Fruit fly (Drosophila melanogaster) whole organism, embryonic: ENCODE measurements around the gene Lsp2.

Source experiments
- Ada2b ChIP-seq: fragments of 200-800 bp; sonication (Bioruptor generic); IDR thresholded peaks from 2 replicates; pipeline ENCODE4 v1.3.6; 2022; ENCODE audit warnings: missing biosample characterization, missing genetic modification characterization
- Aef1 ChIP-seq: fragments of 200-800 bp; sonication (Bioruptor generic); IDR thresholded peaks from 3 replicates; pipeline ENCODE4 v1.3.6; 2022; ENCODE audit warnings: missing biosample characterization, missing genetic modification characterization
- Asciz ChIP-seq: fragments of 200-800 bp; sonication (Bioruptor generic); optimal IDR thresholded peaks from 2 replicates; lab custom pipeline; 2017; ENCODE audit warnings: missing biosample characterization, mild to moderate bottlenecking, missing genetic modification characterization, missing genetic modification reagents
- BEAF-32 ChIP-seq: fragments of 200-800 bp; sonication (Bioruptor generic); optimal IDR thresholded peaks from 3 replicates; lab custom pipeline; 2017; ENCODE audit warnings: missing biosample characterization, missing genetic modification characterization, mild to moderate bottlenecking, moderate library complexity, missing genetic modification reagents
- CG10267 ChIP-seq: fragments of 200-800 bp; sonication (Bioruptor generic); optimal IDR thresholded peaks from 2 replicates; lab custom pipeline; 2018; ENCODE audit warnings: missing biosample characterization, mild to moderate bottlenecking, missing genetic modification characterization, moderate library complexity
- CG10274 ChIP-seq: fragments of 200-800 bp; sonication (Bioruptor generic); optimal IDR thresholded peaks from 3 replicates; lab custom pipeline; 2017; ENCODE audit warnings: missing biosample characterization, mild to moderate bottlenecking, missing genetic modification characterization
- CG10959 ChIP-seq: fragments of 200-800 bp; sonication (Bioruptor generic); IDR thresholded peaks from 2 replicates; pipeline ENCODE4 v1.3.6; 2022; ENCODE audit warnings: missing biosample characterization, missing genetic modification characterization
- CG12104 ChIP-seq: fragments of 200-800 bp; sonication (Bioruptor generic); optimal IDR thresholded peaks from 3 replicates; lab custom pipeline; 2016; ENCODE audit warnings: missing biosample characterization, missing genetic modification characterization
- CG12659 ChIP-seq: fragments of 200-800 bp; sonication (Bioruptor generic); optimal IDR thresholded peaks from 3 replicates; lab custom pipeline; 2017; ENCODE audit warnings: mild to moderate bottlenecking, missing biosample characterization, missing genetic modification reagents, missing genetic modification characterization
- CG12769 ChIP-seq: fragments of 200-800 bp; sonication (Bioruptor generic); optimal IDR thresholded peaks from 2 replicates; lab custom pipeline; 2019; ENCODE audit warnings: missing biosample characterization, mild to moderate bottlenecking, missing genetic modification characterization, moderate library complexity
- CG15011 ChIP-seq: fragments of 200-800 bp; sonication (Bioruptor generic); optimal IDR thresholded peaks from 3 replicates; lab custom pipeline; 2018; ENCODE audit warnings: missing biosample characterization, mild to moderate bottlenecking, missing genetic modification characterization
- CG17328 ChIP-seq: fragments of 200-800 bp; sonication (Bioruptor generic); IDR thresholded peaks from 2 replicates; pipeline ENCODE4 v1.3.6; 2022; ENCODE audit warnings: missing biosample characterization, missing genetic modification characterization
- CG2889 ChIP-seq: fragments of 200-800 bp; sonication (Bioruptor generic); IDR thresholded peaks from 3 replicates; pipeline ENCODE4 v1.3.6; 2022; ENCODE audit warnings: missing biosample characterization, missing genetic modification characterization
- CG31224 ChIP-seq: fragments of 200-800 bp; sonication (Bioruptor generic); IDR thresholded peaks from 2 replicates; pipeline ENCODE4 v1.3.6; 2022; ENCODE audit warnings: missing biosample characterization, missing genetic modification characterization
- CG32532 ChIP-seq: fragments of 200-800 bp; sonication (Bioruptor generic); IDR thresholded peaks from 2 replicates; pipeline ENCODE4 v1.3.6; 2022; ENCODE audit warnings: missing biosample characterization, missing genetic modification characterization
- CG34224 ChIP-seq: fragments of 200-800 bp; sonication (Bioruptor generic); IDR thresholded peaks from 3 replicates; pipeline ENCODE4 v1.3.6; 2022; ENCODE audit warnings: missing biosample characterization, missing genetic modification characterization; ENCODE audit not compliant: partially characterized antibody
- CG34376 ChIP-seq: fragments of 200-800 bp; sonication (Bioruptor generic); optimal IDR thresholded peaks from 2 replicates; lab custom pipeline; 2018; ENCODE audit warnings: missing biosample characterization, mild to moderate bottlenecking, missing genetic modification characterization
- CG34422 ChIP-seq: fragments of 200-800 bp; sonication (Bioruptor generic); IDR thresholded peaks from 3 replicates; pipeline ENCODE4 v1.3.6; 2022; ENCODE audit warnings: missing biosample characterization, missing genetic modification characterization
- CG4617 ChIP-seq: fragments of 200-800 bp; sonication (Bioruptor generic); optimal IDR thresholded peaks from 3 replicates; lab custom pipeline; 2016; ENCODE audit warnings: missing biosample characterization, missing genetic modification characterization, borderline replicate concordance
- CG4820 ChIP-seq: fragments of 200-800 bp; sonication (Bioruptor generic); optimal IDR thresholded peaks from 3 replicates; lab custom pipeline; 2016; ENCODE audit warnings: missing biosample characterization, missing genetic modification characterization
- CG6272 ChIP-seq: fragments of 200-800 bp; sonication (Bioruptor generic); IDR thresholded peaks from 2 replicates; pipeline ENCODE4 v1.3.6; 2022; ENCODE audit warnings: missing biosample characterization, missing genetic modification characterization
- CG7928 ChIP-seq: fragments of 200-800 bp; sonication (Bioruptor generic); optimal IDR thresholded peaks from 2 replicates; lab custom pipeline; 2017; ENCODE audit warnings: missing biosample characterization, mild to moderate bottlenecking, missing genetic modification characterization
- CG8281 ChIP-seq: fragments of 200-800 bp; sonication (Bioruptor generic); optimal IDR thresholded peaks from 2 replicates; lab custom pipeline; 2018; ENCODE audit warnings: missing biosample characterization, mild to moderate bottlenecking, missing genetic modification characterization, moderate library complexity
- Dfd ChIP-seq, 2 experiments: fragments of >200 bp; optimal IDR thresholded peaks; 2 replicates each; lab custom pipeline; 2017; ENCODE audit warnings: missing biosample characterization in 2 of 2, missing genetic modification characterization in 2 of 2
- Doc2 ChIP-seq: fragments of 200-800 bp; sonication (Bioruptor generic); IDR thresholded peaks from 2 replicates; pipeline ENCODE4 v1.3.6; 2022; ENCODE audit warnings: missing biosample characterization, missing genetic modification characterization
- E2f2 ChIP-seq: fragments of 200-800 bp; sonication (Bioruptor generic); IDR thresholded peaks from 2 replicates; pipeline ENCODE4 v1.3.6; 2022; ENCODE audit warnings: missing biosample characterization, missing genetic modification characterization
- Hr3 ChIP-seq: fragments of 200-800 bp; sonication (Bioruptor generic); optimal IDR thresholded peaks from 3 replicates; lab custom pipeline; 2016; ENCODE audit warnings: missing biosample characterization, missing genetic modification characterization
- MBD-R2 ChIP-seq: fragments of 200-800 bp; sonication (Bioruptor generic); IDR thresholded peaks from 2 replicates; pipeline ENCODE4 v1.3.6; 2022; ENCODE audit warnings: missing biosample characterization, missing genetic modification characterization
- Med ChIP-seq: fragments of 200-800 bp; sonication (Bioruptor generic); peaks from one replicate; lab custom pipeline; 2016; ENCODE audit warnings: missing biosample characterization, missing genetic modification characterization, mild to moderate bottlenecking, inconsistent platforms, moderate library complexity
- Mes4 ChIP-seq: fragments of 200-800 bp; sonication (Bioruptor generic); optimal IDR thresholded peaks from 2 replicates; lab custom pipeline; 2016; ENCODE audit warnings: missing biosample characterization, missing genetic modification characterization
- NC2α ChIP-seq: fragments of 200-800 bp; sonication (Bioruptor generic); optimal IDR thresholded peaks from 2 replicates; lab custom pipeline; 2016; ENCODE audit warnings: missing biosample characterization, missing genetic modification characterization
- NFAT ChIP-seq: fragments of 200-800 bp; sonication (Bioruptor generic); IDR thresholded peaks from 2 replicates; pipeline ENCODE4 v1.3.6; 2022; ENCODE audit warnings: missing biosample characterization, missing genetic modification characterization
- Nf-YA ChIP-seq: fragments of 200-800 bp; sonication (Bioruptor generic); IDR thresholded peaks from 2 replicates; pipeline ENCODE4 v1.3.6; 2022; ENCODE audit warnings: missing biosample characterization, missing genetic modification characterization
- Rfx ChIP-seq: fragments of 200-800 bp; sonication (Bioruptor generic); IDR thresholded peaks from 2 replicates; pipeline ENCODE4 v1.3.6; 2022; ENCODE audit warnings: missing biosample characterization, missing genetic modification characterization
- Stat92E ChIP-seq, 3 experiments: fragments of >200 bp in 2 of 3; fragments of 200-800 bp in 1 of 3; sonication (Bioruptor generic) in 1 of 3; optimal IDR thresholded peaks; 2 replicates each; lab custom pipeline; 2017 to 2019; ENCODE audit warnings: missing biosample characterization in 3 of 3, missing genetic modification characterization in 3 of 3, mild to moderate bottlenecking in 1 of 3, moderate library complexity in 1 of 3
- Usf ChIP-seq: fragments of 200-800 bp; sonication (Bioruptor generic); optimal IDR thresholded peaks from 2 replicates; lab custom pipeline; 2017; ENCODE audit warnings: missing genotype, missing biosample characterization, missing genetic modification characterization
- ab ChIP-seq: fragments of 200-800 bp; sonication (Bioruptor generic); optimal IDR thresholded peaks from 2 replicates; lab custom pipeline; 2016; ENCODE audit warnings: missing biosample characterization, missing genetic modification characterization
- ap ChIP-seq: fragments of 200-800 bp; sonication (Bioruptor generic); IDR thresholded peaks from 2 replicates; pipeline ENCODE4 v1.3.6; 2022; ENCODE audit warnings: missing biosample characterization, missing genetic modification characterization
- dimm ChIP-seq: fragments of 200-800 bp; sonication (Bioruptor generic); IDR thresholded peaks from 2 replicates; pipeline ENCODE4 v1.3.6; 2022; ENCODE audit warnings: missing biosample characterization, missing genetic modification characterization
- esg ChIP-seq: fragments of 200-800 bp; sonication (Bioruptor generic); conservative IDR thresholded peaks from 2 replicates; pipeline ENCODE4 v1.3.6; 2022; ENCODE audit warnings: missing biosample characterization, missing genetic modification characterization
- fd64A ChIP-seq: fragments of 200-800 bp; sonication (Bioruptor generic); optimal IDR thresholded peaks from 3 replicates; lab custom pipeline; 2018; ENCODE audit warnings: missing biosample characterization, mild to moderate bottlenecking, missing genetic modification characterization
- kah ChIP-seq: fragments of 200-800 bp; sonication (Bioruptor generic); optimal IDR thresholded peaks from 2 replicates; lab custom pipeline; 2018; ENCODE audit warnings: missing biosample characterization, mild to moderate bottlenecking, missing genetic modification characterization
- lilli ChIP-seq: fragments of 200-800 bp; sonication (Bioruptor generic); optimal IDR thresholded peaks from 3 replicates; lab custom pipeline; 2016; ENCODE audit warnings: missing biosample characterization, missing genetic modification characterization
- lmd ChIP-seq: fragments of 200-800 bp; sonication (Bioruptor generic); IDR thresholded peaks from 2 replicates; pipeline ENCODE4 v1.3.6; 2022; ENCODE audit warnings: missing biosample characterization, missing genetic modification characterization
- rib ChIP-seq: fragments of 200-800 bp; sonication (Bioruptor generic); IDR thresholded peaks from 2 replicates; pipeline ENCODE4 v1.3.6; 2022; ENCODE audit warnings: missing biosample characterization, missing genetic modification characterization
- slou ChIP-seq: fragments of 200-800 bp; sonication (Bioruptor generic); optimal IDR thresholded peaks from 3 replicates; lab custom pipeline; 2016; ENCODE audit warnings: missing biosample characterization, missing genetic modification characterization
- unpg ChIP-seq: fragments of 200-800 bp; sonication (Bioruptor generic); optimal IDR thresholded peaks from 3 replicates; lab custom pipeline; 2018; ENCODE audit warnings: missing biosample characterization, mild to moderate bottlenecking, missing genetic modification characterization, moderate library complexity
- usp ChIP-seq: fragments of >200 bp; optimal IDR thresholded peaks from 2 replicates; lab custom pipeline; 2017; ENCODE audit warnings: missing biosample characterization, missing genetic modification characterization
- z ChIP-seq: fragments of 200-800 bp; sonication (Bioruptor generic); IDR thresholded peaks from 3 replicates; pipeline ENCODE4 v1.3.6; 2022; ENCODE audit warnings: missing biosample characterization, missing genetic modification characterization

Gene Lsp2

DNA sequence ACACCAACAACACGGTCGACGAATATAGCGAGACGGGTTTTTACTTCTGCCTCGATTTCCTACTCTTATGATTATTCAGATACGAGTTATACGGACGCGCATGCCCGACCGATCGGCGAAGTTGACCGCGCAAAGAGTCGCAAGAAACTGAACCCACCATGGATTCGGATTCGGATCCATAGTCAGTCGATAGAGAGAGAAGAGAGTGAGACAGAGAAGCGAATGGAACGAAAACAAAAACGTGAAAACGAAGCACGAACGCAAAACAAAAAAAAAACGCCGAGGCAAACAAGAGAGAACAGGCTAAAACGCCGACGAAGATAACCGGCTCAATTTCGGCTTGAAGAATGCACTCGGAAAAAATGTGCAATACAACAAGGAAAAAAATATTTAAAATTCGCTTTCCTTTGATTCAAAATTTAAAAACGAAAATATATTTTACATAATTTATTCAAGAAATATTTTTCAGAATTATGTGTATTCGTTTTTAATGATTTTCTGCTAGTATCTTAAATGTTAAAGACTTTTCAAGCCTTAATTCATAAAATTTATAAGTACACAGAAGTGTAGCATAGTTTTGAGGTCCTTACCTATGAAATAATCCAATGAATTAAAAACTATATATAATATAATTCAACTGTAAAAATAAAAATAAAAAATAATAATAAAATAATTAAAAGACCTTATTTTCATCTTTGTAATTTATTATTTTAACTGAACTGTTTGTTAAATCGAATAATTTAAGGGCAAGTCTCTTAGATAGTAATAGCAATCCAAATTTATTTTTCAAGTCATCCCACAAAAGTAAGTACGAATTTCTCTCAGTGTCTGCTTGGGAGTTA is 47.3 kb upstream of the Lsp2 start, which contains the start of gene Sema5c (continued):
- peak; percentile 79 for TF ChIP-seq CG12659 (GFP tag; lab: Kevin White, UChicago)
- peak; percentile 49 for TF ChIP-seq esg (GFP tag; lab: Robert Waterston, UW)
- TF ChIP-seq CG4617 (GFP tag; lab: Kevin White, UChicago), result no peak
- TF ChIP-seq CG12104 (GFP tag; lab: Kevin White, UChicago), result peak; percentile 75
- TF ChIP-seq CG6272 (GFP tag; lab: Robert Waterston, UW), result 0 out of 2 replicates have a peak, but pooled peaks have one; percentile 17
- peak; percentile 72 for TF ChIP-seq CG10267 (tag; lab: Kevin White, UChicago)
- TF ChIP-seq MBD-R2 (GFP tag; lab: Robert Waterston, UW), result peak; percentile 29; the same call in 1 of the 2 replicates
- TF ChIP-seq kah (GFP tag; lab: Kevin White, UChicago), result peak; percentile 6
- 0 out of 2 replicates have a peak, but pooled peaks have one; percentile 27 for TF ChIP-seq NFAT (GFP tag; lab: Robert Waterston, UW)
- TF ChIP-seq Usf (GFP tag; lab: Kevin White, UChicago), result peak; percentile 76
- TF ChIP-seq Dfd (GFP tag; optimal IDR thresholded peaks at IDR 0.05; lab: Kevin White, UChicago), result no peak
- TF ChIP-seq lilli, result peak; percentile 18
- TF ChIP-seq CG4820 (GFP tag; lab: Kevin White, UChicago), result peak; percentile 42
- TF ChIP-seq unpg (GFP tag; lab: Kevin White, UChicago), result peak; percentile 41
- peak; percentile 80 for TF ChIP-seq Hr3 (GFP tag; lab: Kevin White, UChicago)
- no peak for TF ChIP-seq Mes4 (GFP tag; lab: Kevin White, UChicago)
- TF ChIP-seq BEAF-32 (GFP tag; lab: Kevin White, UChicago), result no peak
- no peak for TF ChIP-seq slou (GFP tag; lab: Kevin White, UChicago)
- no peak for TF ChIP-seq NC2α
- peak; percentile 70 for TF ChIP-seq Rfx
- TF ChIP-seq rib (GFP tag; lab: Robert Waterston, UW), result no peak; the same call in 1 of the 2 replicates
- TF ChIP-seq CG34422 (GFP tag; lab: Robert Waterston, UW), result peak; percentile 33; the same call in 2 of the 3 replicates
- peak; percentile 61 for TF ChIP-seq Asciz (GFP tag; lab: Kevin White, UChicago)
- no peak; the same call in 1 of the 2 replicates for TF ChIP-seq E2f2
- TF ChIP-seq dimm (GFP tag; lab: Robert Waterston, UW), result no peak

DNA sequence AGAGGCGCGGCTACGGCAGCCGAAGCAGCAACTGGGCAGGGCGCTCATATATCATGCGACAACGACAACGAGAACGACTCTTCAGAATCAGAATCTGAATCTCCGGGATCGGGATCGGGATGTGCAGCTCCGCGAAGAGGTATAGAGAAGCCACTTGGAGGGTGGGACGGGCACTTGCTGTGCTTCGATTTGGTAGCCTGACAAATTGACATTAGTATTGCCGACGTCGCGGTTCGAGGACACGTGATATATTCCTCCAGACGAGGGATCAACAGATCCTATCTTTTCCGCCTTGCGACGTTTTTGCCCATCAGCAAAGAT is 46.7 kb upstream of the Lsp2 start:
- TF ChIP-seq z (GFP tag; lab: Robert Waterston, UW), result no peak
- no peak for TF ChIP-seq Stat92E (GFP tag; optimal IDR thresholded peaks at IDR 0.05; lab: Kevin White, UChicago)
- TF ChIP-seq CG15011 (GFP tag; lab: Kevin White, UChicago), result no peak
- peak; percentile 37; the same call in 1 of the 2 replicates for TF ChIP-seq CG17328 (GFP tag; lab: Robert Waterston, UW)
- TF ChIP-seq rib (GFP tag; lab: Robert Waterston, UW), result peak; percentile 47; the same call in 1 of the 2 replicates
- no peak for TF ChIP-seq ab (GFP tag; lab: Kevin White, UChicago)
- TF ChIP-seq CG34376 (GFP tag; lab: Kevin White, UChicago), result no peak
- TF ChIP-seq Nf-YA (GFP tag; lab: Robert Waterston, UW), result no peak
- TF ChIP-seq CG8281 (tag; lab: Kevin White, UChicago), result no peak
- peak; percentile 65 for TF ChIP-seq CG12769 (tag; lab: Kevin White, UChicago)
- TF ChIP-seq Doc2 (GFP tag; lab: Robert Waterston, UW), result 0 out of 2 replicates have a peak, but pooled peaks have one; percentile 43
- TF ChIP-seq CG2889 (GFP tag; lab: Robert Waterston, UW), result 0 out of 3 replicates have a peak, but pooled peaks have one; percentile 32
- TF ChIP-seq Aef1 (GFP tag; lab: Robert Waterston, UW), result no peak
- TF ChIP-seq ap (GFP tag; lab: Robert Waterston, UW), result no peak
- no peak for TF ChIP-seq CG34224 (GFP tag; lab: Robert Waterston, UW)
- no peak for TF ChIP-seq lmd
- 0 out of 2 replicates have a peak, but pooled peaks have one; percentile 0 for TF ChIP-seq Ada2b (GFP tag; lab: Robert Waterston, UW)
- no peak for TF ChIP-seq CG7928
- peak; percentile 85 for TF ChIP-seq Med (GFP tag; lab: Kevin White, UChicago)
- TF ChIP-seq CG10959 (GFP tag; lab: Robert Waterston, UW), result no peak
- TF ChIP-seq usp (GFP tag; lab: Kevin White, UChicago), result no peak
- TF ChIP-seq CG10274 (GFP tag; lab: Kevin White, UChicago), result no peak
- 0 out of 2 replicates have a peak, but pooled peaks have one; percentile 5 for TF ChIP-seq MBD-R2 (GFP tag; lab: Robert Waterston, UW)
- TF ChIP-seq CG32532 (GFP tag; lab: Robert Waterston, UW), result no peak
- TF ChIP-seq fd64A (GFP tag; lab: Kevin White, UChicago), result no peak
- peak; percentile 24; the same call in 1 of the 2 replicates for TF ChIP-seq CG31224 (GFP tag; lab: Robert Waterston, UW)
